Worm (Caenorhabditis elegans): ENCODE data around the gene C25D7.15.
A peak's percentile ranks its signal among the peaks of the same experiment; 100 is the strongest.
"Not testable (repeated sequence)": the region's sequence is repeated elsewhere in the genome, so short reads cannot be mapped to it uniquely, and the experiment has no call there.

C25D7.15 gene

DNA sequence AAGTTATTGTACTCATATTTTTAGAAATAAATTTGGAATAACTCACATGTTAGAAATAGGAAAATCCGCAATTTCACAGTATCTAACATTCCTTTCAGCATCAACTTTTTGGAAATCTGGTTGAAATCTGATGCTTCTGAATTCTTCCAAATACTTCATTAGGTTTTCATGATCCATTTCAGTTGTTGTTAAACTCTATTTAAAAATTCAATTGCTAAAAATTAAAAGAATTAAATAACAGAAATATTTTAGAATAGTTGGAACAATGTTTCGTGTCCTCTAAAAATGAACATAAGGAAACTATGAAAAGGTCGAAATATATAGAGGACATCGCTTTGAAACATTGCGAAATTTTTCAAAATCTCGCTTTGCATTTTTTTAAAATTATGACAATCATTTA is 28.2 kb upstream of the C25D7.15 start, which contains the start of gene cng-1:
Gene cng-1 (minus strand): TSS at position 101 of the 400 bp plus-strand sequence.
- TF ChIP-seq nhr-76 (tag; optimal IDR thresholded peaks at IDR 0.05); unc-39 (tag; optimal IDR thresholded peaks at IDR 0.05); sea-2 (GFP tag; optimal IDR thresholded peaks at IDR 0.05): not testable (repeated sequence)

DNA sequence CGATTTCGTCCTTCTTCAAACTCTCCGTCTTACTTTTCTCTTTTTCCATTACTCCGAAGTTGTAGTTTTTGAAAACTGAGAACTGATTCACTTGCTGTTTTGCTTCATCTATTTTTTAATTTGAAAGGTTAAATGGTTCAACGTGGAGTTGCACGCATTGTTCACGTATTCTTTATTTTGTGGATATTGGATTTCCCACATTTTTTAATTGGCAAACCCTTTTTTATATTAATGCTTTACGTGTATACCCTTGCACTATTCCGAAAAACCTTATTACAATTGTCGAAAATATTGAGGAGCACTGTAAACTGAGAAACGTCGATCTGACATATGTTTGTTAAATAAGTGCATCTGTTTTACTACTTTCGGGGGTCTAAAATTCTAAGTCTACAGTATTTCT is 22.8 kb upstream of the C25D7.15 start, which contains the start of gene melo-3:
Gene melo-3 (minus strand): TSS at position 101 of the 400 bp plus-strand sequence.
- not testable (repeated sequence) for TF ChIP-seq ama-1 (optimal IDR thresholded peaks at IDR 0.05); sea-2 (GFP tag; optimal IDR thresholded peaks at IDR 0.05); egl-27 (tag; optimal IDR thresholded peaks at IDR 0.05)

DNA sequence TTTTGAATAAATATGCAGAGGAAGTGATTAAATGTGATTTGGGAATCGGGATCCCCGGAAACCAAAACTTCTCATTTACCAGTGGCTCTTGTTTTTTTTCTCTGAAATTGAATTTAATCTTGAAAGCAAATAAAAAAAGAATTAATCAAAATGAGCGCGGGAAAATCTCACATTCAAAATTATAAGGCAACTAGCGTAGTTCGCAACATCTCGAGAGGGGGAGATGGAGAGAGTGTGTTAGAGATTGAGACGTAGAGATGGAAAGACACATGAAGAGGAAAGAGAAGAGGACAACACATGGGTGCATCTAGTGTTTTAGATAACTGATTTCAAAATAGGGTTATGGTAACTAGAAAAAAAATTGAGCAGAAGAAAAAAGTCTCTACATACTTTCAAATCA is 11.5 kb upstream of the C25D7.15 start, which contains the start of gene sdc-3:
Gene sdc-3 (minus strand): TSS at position 101 of the 400 bp plus-strand sequence.
- no peak for TF ChIP-seq fkh-2 (tag; optimal IDR thresholded peaks at IDR 0.05)
- TF ChIP-seq ama-1 (optimal IDR thresholded peaks at IDR 0.05), result no peak
- TF ChIP-seq elt-2 (tag; optimal IDR thresholded peaks at IDR 0.05), result peak; percentile 4

DNA sequence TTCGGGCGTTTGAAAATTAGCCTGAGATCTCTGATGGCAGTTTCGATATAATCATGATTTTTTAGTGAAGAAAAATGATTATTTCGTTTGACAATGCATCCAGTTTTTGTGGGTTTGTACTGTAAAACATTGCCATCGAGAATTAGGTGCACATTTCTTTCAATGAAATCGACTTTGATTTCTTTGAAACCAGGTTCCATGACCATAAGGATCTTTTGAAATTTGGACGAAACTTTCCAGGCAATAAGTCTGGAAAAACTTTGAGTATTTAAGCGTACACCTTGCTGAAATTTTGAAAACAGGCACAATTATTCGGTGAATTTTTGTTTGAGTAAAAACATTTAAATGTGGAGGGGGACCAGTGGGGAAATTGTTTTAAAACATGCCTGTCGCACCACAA is 7.9 kb upstream of the C25D7.15 start:
- no peak for TF ChIP-seq hmg-11 (tag; optimal IDR thresholded peaks at IDR 0.05)
- TF ChIP-seq nhr-76 (tag; optimal IDR thresholded peaks at IDR 0.05), result no peak
- no peak for TF ChIP-seq nhr-11 (tag; optimal IDR thresholded peaks at IDR 0.05)
- no peak for TF ChIP-seq zag-1 (tag; optimal IDR thresholded peaks at IDR 0.05)
- TF ChIP-seq tbx-2 (tag; optimal IDR thresholded peaks at IDR 0.05), result no peak
- TF ChIP-seq R02D3.7 (tag; optimal IDR thresholded peaks at IDR 0.05), result no peak
- TF ChIP-seq nfya-1 (tag; optimal IDR thresholded peaks at IDR 0.05; ENCODE audit: insufficient read depth), result no peak
- TF ChIP-seq mml-1 (tag; optimal IDR thresholded peaks at IDR 0.05), result no peak
- no peak for TF ChIP-seq sea-2 (GFP tag; optimal IDR thresholded peaks at IDR 0.05)
- TF ChIP-seq elt-3 (tag; optimal IDR thresholded peaks at IDR 0.05), result no peak
- no peak for TF ChIP-seq unc-62 (GFP tag; optimal IDR thresholded peaks at IDR 0.05)
- TF ChIP-seq fkh-2 (tag; optimal IDR thresholded peaks at IDR 0.05), result no peak
- TF ChIP-seq mdl-1 (tag; optimal IDR thresholded peaks at IDR 0.05), result no peak
- no peak for TF ChIP-seq aly-2 (tag; optimal IDR thresholded peaks at IDR 0.05)
- no peak for TF ChIP-seq nhr-43 (tag; optimal IDR thresholded peaks at IDR 0.05; ENCODE audit: poor library complexity, severe bottlenecking)
- no peak for TF ChIP-seq pqm-1 (tag; optimal IDR thresholded peaks at IDR 0.05)
- no peak for TF ChIP-seq lin-39 (tag; optimal IDR thresholded peaks at IDR 0.05)
- no peak for TF ChIP-seq fos-1 (tag; optimal IDR thresholded peaks at IDR 0.05)

DNA sequence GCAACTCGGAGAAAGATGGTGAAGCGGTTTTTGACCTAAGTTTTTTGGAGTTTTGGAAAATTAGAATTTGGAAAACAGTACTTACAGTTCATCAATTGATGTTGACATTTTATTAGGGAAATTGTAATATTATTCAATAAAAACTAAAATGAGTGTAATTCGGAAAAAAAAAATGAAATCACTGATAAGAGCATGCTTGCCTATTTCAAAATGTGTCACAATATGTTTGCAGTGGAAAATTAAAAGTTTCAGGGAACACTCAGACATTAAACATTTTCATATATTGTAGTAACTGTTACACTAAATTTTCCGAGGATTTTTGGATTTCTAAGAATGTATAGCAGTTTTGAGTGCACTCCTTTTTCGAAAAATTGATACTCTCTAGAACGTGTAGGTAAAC is 7.2 kb upstream of the C25D7.15 start, which contains the start of the genes fbxa-82 and C25D7.5:
Gene fbxa-82 (minus strand): TSS at position 163 of the 400 bp plus-strand sequence.
Gene C25D7.5 (plus strand): TSS at position 283 of the 400 bp plus-strand sequence.
- TF ChIP-seq aly-2 (tag; optimal IDR thresholded peaks at IDR 0.05), result no peak
- TF ChIP-seq pqm-1 (tag; optimal IDR thresholded peaks at IDR 0.05), result peak; percentile 41
- TF ChIP-seq elt-2 (tag; optimal IDR thresholded peaks at IDR 0.05), result peak; percentile 28
- TF ChIP-seq elt-3 (tag; optimal IDR thresholded peaks at IDR 0.05), result no peak
- TF ChIP-seq ceh-16 (tag; optimal IDR thresholded peaks at IDR 0.05), result no peak
- no peak for TF ChIP-seq nhr-11 (tag; optimal IDR thresholded peaks at IDR 0.05)
- TF ChIP-seq lin-15B (tag; optimal IDR thresholded peaks at IDR 0.05), result no peak
- no peak for TF ChIP-seq nhr-12 (tag; optimal IDR thresholded peaks at IDR 0.05)
- peak; percentile 31 for TF ChIP-seq pha-4 (tag; optimal IDR thresholded peaks at IDR 0.05)
- no peak for TF ChIP-seq ama-1 (optimal IDR thresholded peaks at IDR 0.05)
- TF ChIP-seq jun-1 (tag; optimal IDR thresholded peaks at IDR 0.05), result no peak
- no peak for TF ChIP-seq lin-39 (tag; optimal IDR thresholded peaks at IDR 0.05)
- TF ChIP-seq daf-12 (tag; optimal IDR thresholded peaks at IDR 0.05), result no peak
- TF ChIP-seq elt-1 (tag; optimal IDR thresholded peaks at IDR 0.05), result no peak
- TF ChIP-seq unc-62 (GFP tag; optimal IDR thresholded peaks at IDR 0.05), result no peak

DNA sequence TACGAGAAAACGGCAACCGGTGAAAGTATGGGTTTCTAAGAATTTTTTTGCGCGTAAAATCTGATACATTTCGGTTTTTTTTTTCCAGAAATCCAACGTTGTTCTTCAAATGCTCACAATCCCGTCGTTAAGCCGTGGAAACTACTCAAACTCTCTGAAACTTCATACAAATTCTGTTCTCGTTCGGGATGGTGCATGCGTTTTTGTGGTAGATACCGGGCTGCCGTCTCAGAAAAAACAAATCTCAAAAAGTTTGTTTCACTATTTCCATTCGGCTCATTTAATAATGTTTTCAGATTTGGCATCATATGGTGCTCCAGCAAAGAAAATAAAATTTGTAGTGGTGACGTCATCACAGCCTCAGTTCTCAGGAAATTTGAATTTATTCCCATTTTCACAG is 4.9 kb upstream of the C25D7.15 start:
- TF ChIP-seq nhr-28 (tag; optimal IDR thresholded peaks at IDR 0.05), result no peak
- no peak for TF ChIP-seq jun-1 (tag; optimal IDR thresholded peaks at IDR 0.05)
- TF ChIP-seq R02D3.7 (tag; optimal IDR thresholded peaks at IDR 0.05), result no peak
- TF ChIP-seq pha-4 (tag; optimal IDR thresholded peaks at IDR 0.05), result no peak
- TF ChIP-seq egl-27 (tag; optimal IDR thresholded peaks at IDR 0.05), result no peak
- no peak for TF ChIP-seq lin-39 (tag; optimal IDR thresholded peaks at IDR 0.05)
- TF ChIP-seq ztf-4 (tag; optimal IDR thresholded peaks at IDR 0.05), result no peak
- TF ChIP-seq nhr-76 (tag; optimal IDR thresholded peaks at IDR 0.05), result no peak
- no peak for TF ChIP-seq elt-3 (tag; optimal IDR thresholded peaks at IDR 0.05)
- no peak for TF ChIP-seq aly-2 (tag; optimal IDR thresholded peaks at IDR 0.05)
- TF ChIP-seq skn-1 (tag; optimal IDR thresholded peaks at IDR 0.05), result no peak
- TF ChIP-seq nhr-11 (tag; optimal IDR thresholded peaks at IDR 0.05), result no peak
- no peak for TF ChIP-seq unc-62 (GFP tag; optimal IDR thresholded peaks at IDR 0.05)
- TF ChIP-seq lsy-12 (tag; optimal IDR thresholded peaks at IDR 0.05), result no peak
- TF ChIP-seq ceh-16 (tag; optimal IDR thresholded peaks at IDR 0.05), result no peak
- no peak for TF ChIP-seq ZK546.5 (tag; optimal IDR thresholded peaks at IDR 0.05)
- TF ChIP-seq ama-1 (optimal IDR thresholded peaks at IDR 0.05), result no peak
- TF ChIP-seq pqm-1 (tag; optimal IDR thresholded peaks at IDR 0.05), result no peak

All from whole organism, L3 larva.